Worm (Caenorhabditis elegans): ENCODE data around the gene srg-48.

srg-48 gene

ce11 chrIV:7044552-7045139 lies 27.6 kb upstream of the srg-48 start, which contains the start of gene tin-9.1 (continued):
- TF ChIP-seq daf-12 (tag; optimal IDR thresholded peaks at IDR 0.05) (no peak), ceh-82 (tag; optimal IDR thresholded peaks at IDR 0.05) (no peak), lin-13 (GFP tag; optimal IDR thresholded peaks at IDR 0.05) (peak; percentile 48), dmd-6 (GFP tag; IDR thresholded peaks at IDR 0.05) (peak; percentile 58), dmd-8 (GFP tag; IDR thresholded peaks at IDR 0.05) (no peak), mxl-3 (GFP tag; optimal IDR thresholded peaks at IDR 0.05) (no peak), nhr-25 (tag; optimal IDR thresholded peaks at IDR 0.05; ENCODE audit: borderline replicate concordance, insufficient read depth) (no peak), fkh-10 (GFP tag; optimal IDR thresholded peaks at IDR 0.05) (no peak), hmg-1.1 (GFP tag; IDR thresholded peaks at IDR 0.05) (no peak; the same call in 1 of the 2 replicates), dve-1 (tag; optimal IDR thresholded peaks at IDR 0.05; ENCODE audit: insufficient read depth) (peak; percentile 74), spr-1 (tag; optimal IDR thresholded peaks at IDR 0.05) (peak; percentile 12), duxl-1 (tag; optimal IDR thresholded peaks at IDR 0.05; ENCODE audit: poor library complexity) (no peak), lin-38 (GFP tag; IDR thresholded peaks at IDR 0.05) (peak; percentile 72), arid-1 (GFP tag; conservative IDR thresholded peaks at IDR 0.05) (no peak), ztf-7 (tag; optimal IDR thresholded peaks at IDR 0.05) (peak; percentile 49), F26F4.8 (GFP tag; conservative IDR thresholded peaks at IDR 0.05) (no peak), nhr-11 (tag; optimal IDR thresholded peaks at IDR 0.05) (no peak), hlh-11 (tag; optimal IDR thresholded peaks at IDR 0.05) (peak; percentile 56), F49E8.2 (tag; optimal IDR thresholded peaks at IDR 0.05; ENCODE audit: borderline replicate concordance) (no peak), pha-4 (GFP tag; IDR thresholded peaks at IDR 0.05) (no peak), pha-4 (tag; optimal IDR thresholded peaks at IDR 0.05) (peak; percentile 7), php-3 (GFP tag; IDR thresholded peaks at IDR 0.05) (no peak), nhr-42 (GFP tag; IDR thresholded peaks at IDR 0.05) (no peak), T26A8.4 (GFP tag; IDR thresholded peaks at IDR 0.05) (peak; percentile 28; the same call in 1 of the 2 replicates), ceh-32 (tag; optimal IDR thresholded peaks at IDR 0.05; ENCODE audit: poor library complexity) (no peak), R02D3.7 (tag; optimal IDR thresholded peaks at IDR 0.05) (no peak), nhr-41 (GFP tag; IDR thresholded peaks at IDR 0.05) (no peak), snpc-4 (tag; optimal IDR thresholded peaks at IDR 0.05) (no peak), spr-3 (GFP tag; optimal IDR thresholded peaks at IDR 0.05) (no peak), unc-39 (tag; optimal IDR thresholded peaks at IDR 0.05) (no peak), hlh-30 (tag; optimal IDR thresholded peaks at IDR 0.05; ENCODE audit: insufficient read depth) (peak; percentile 66), sdz-12 (GFP tag; optimal IDR thresholded peaks at IDR 0.05) (no peak)

- TF ChIP-seq Y48G9A.11 (GFP tag; IDR thresholded peaks at IDR 0.05), result no peak
- TF ChIP-seq dve-1 (tag; optimal IDR thresholded peaks at IDR 0.05; ENCODE audit: insufficient read depth), result peak; percentile 20
- TF ChIP-seq pqm-1 (tag; optimal IDR thresholded peaks at IDR 0.05), result peak; percentile 66
- TF ChIP-seq aha-1 (tag), result peak; percentile 19
- TF ChIP-seq nhr-28 (tag; optimal IDR thresholded peaks at IDR 0.05), result peak; percentile 35
- TF ChIP-seq daf-16 (GFP tag; optimal IDR thresholded peaks at IDR 0.05), result no peak
- TF ChIP-seq daf-16 (tag; optimal IDR thresholded peaks at IDR 0.05), result peak; percentile 20
- TF ChIP-seq F44E2.7 (GFP tag; IDR thresholded peaks at IDR 0.05), result no peak
- TF ChIP-seq dmd-6 (GFP tag; IDR thresholded peaks at IDR 0.05), result peak; percentile 33; the same call in 1 of the 2 replicates
Observed at ce11 chrIV:7045362-7045936, 26.8 kb upstream of the srg-48 start.

Data from whole organism, L4 larva.